Fruit fly (Drosophila melanogaster): ENCODE measurements around the gene Meltrin.

DNA sequence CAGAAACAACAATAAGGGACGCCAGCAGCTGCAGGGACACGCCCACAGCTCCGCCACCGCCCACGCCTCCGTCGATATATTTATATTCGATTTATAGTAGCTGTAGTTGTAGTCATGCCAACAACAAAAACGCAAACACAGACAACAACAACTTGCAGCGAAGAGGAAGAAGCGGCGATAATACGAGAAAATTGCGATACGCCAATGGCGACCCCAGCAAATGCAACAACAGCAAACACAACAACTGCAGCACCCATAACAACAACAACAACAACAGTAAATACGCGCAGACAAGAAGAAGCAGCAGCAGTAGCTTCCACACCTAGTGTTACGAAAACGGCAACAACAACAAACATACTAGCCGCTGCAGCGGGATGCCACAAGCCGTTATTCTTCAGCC is 45.0 kb upstream of the Meltrin start:
- no peak for TF ChIP-seq lola (GFP tag; optimal IDR thresholded peaks at IDR 0.05)
- no peak for TF ChIP-seq h (GFP tag; optimal IDR thresholded peaks at IDR 0.05)
- no peak for TF ChIP-seq usp (GFP tag; optimal IDR thresholded peaks at IDR 0.05)
